Worm (Caenorhabditis elegans) whole organism, L4 larva: Measurements from ENCODE around the gene lgc-20.

Source experiments
- F10B5.3 ChIP-seq: sonication (generic microtip); optimal IDR thresholded peaks from 2 replicates; lab custom pipeline; 2016; ENCODE audit warnings: mild to moderate bottlenecking, missing genetic modification characterization, missing compliant biosample characterization
- F26F4.8 ChIP-seq: fragments of 200-800 bp; sonication (Bioruptor generic); conservative IDR thresholded peaks from 2 replicates; pipeline ENCODE4 v1.3.6; 2022; ENCODE audit warnings: missing genetic modification characterization, missing compliant biosample characterization
- F49E8.2 ChIP-seq: sonication (generic microtip); optimal IDR thresholded peaks from 2 replicates; lab custom pipeline; 2016; ENCODE audit warnings: missing compliant biosample characterization, mild to moderate bottlenecking, missing genetic modification characterization, borderline replicate concordance
- Y5F2A.4 ChIP-seq: fragments of 200-800 bp; sonication (Bioruptor generic); optimal IDR thresholded peaks from 2 replicates; lab custom pipeline; 2018; ENCODE audit warnings: mild to moderate bottlenecking, missing genetic modification characterization, missing compliant biosample characterization
- ZK546.5 ChIP-seq, 2 experiments: sonication (generic microtip); optimal IDR thresholded peaks; 2 replicates each; lab custom pipeline; 2017; ENCODE audit warnings: missing biosample characterization in 2 of 2, missing genetic modification characterization in 2 of 2
- aha-1 ChIP-seq: fragments of 150-350 bp; peaks from one replicate; lab custom pipeline; 2014; ENCODE audit warnings: missing biosample characterization, missing genetic modification characterization
- attf-4 ChIP-seq: sonication (generic microtip); optimal IDR thresholded peaks from 3 replicates; lab custom pipeline; 2017; ENCODE audit warnings: missing biosample characterization, missing genetic modification characterization
- ces-1 ChIP-seq: fragments of 150-350 bp; sonication (generic microtip); optimal IDR thresholded peaks from 4 replicates; lab custom pipeline; 2014; ENCODE audit warnings: missing biosample characterization, missing genetic modification reagents, missing genetic modification characterization
- cey-2 ChIP-seq: sonication (generic microtip); optimal IDR thresholded peaks from 3 replicates; lab custom pipeline; 2017; ENCODE audit warnings: missing genetic modification characterization, mild to moderate bottlenecking, missing compliant biosample characterization, antibody characterized with exemption, borderline replicate concordance; ENCODE audit not compliant: insufficient read depth
- daf-12 ChIP-seq: fragments of 150-350 bp; optimal IDR thresholded peaks from 2 replicates; lab custom pipeline; 2014; ENCODE audit warnings: missing biosample characterization, missing genetic modification reagents, missing genetic modification characterization
- daf-19 ChIP-seq: fragments of 200-800 bp; sonication (Bioruptor generic); conservative IDR thresholded peaks from 2 replicates; pipeline ENCODE4 v1.3.6; 2022; ENCODE audit warnings: missing genetic modification characterization, missing compliant biosample characterization
- daf-8 ChIP-seq: fragments of 200-800 bp; sonication (Bioruptor generic); IDR thresholded peaks from 2 replicates; pipeline ENCODE4 v1.3.6; 2022; ENCODE audit warnings: missing genetic modification characterization, missing compliant biosample characterization
- dmd-9 ChIP-seq: fragments of 200-800 bp; sonication (Bioruptor generic); IDR thresholded peaks from 2 replicates; pipeline ENCODE4 v1.3.6; 2022; ENCODE audit warnings: missing genetic modification reagents, missing genetic modification characterization, missing compliant biosample characterization
- egl-43 ChIP-seq: fragments of 200-800 bp; sonication (Bioruptor generic); IDR thresholded peaks from 2 replicates; pipeline ENCODE4 v1.3.6; 2022; ENCODE audit warnings: missing genetic modification reagents, missing genetic modification characterization, missing compliant biosample characterization
- gei-8 ChIP-seq: fragments of 200-800 bp; sonication (Bioruptor generic); optimal IDR thresholded peaks from 2 replicates; lab custom pipeline; 2018; ENCODE audit warnings: mild to moderate bottlenecking, missing genetic modification characterization, missing compliant biosample characterization
- hlh-11 ChIP-seq: fragments of 200-800 bp; sonication (Bioruptor generic); optimal IDR thresholded peaks from 2 replicates; lab custom pipeline; 2018; ENCODE audit warnings: mild to moderate bottlenecking, missing genetic modification characterization, missing compliant biosample characterization
- hmg-1.1 ChIP-seq: fragments of 200-800 bp; sonication (Bioruptor generic); IDR thresholded peaks from 2 replicates; pipeline ENCODE4 v1.3.6; 2022; ENCODE audit warnings: missing genetic modification reagents, missing genetic modification characterization, missing compliant biosample characterization
- lin-13 ChIP-seq: fragments of 150-350 bp; optimal IDR thresholded peaks from 2 replicates; lab custom pipeline; 2014; ENCODE audit warnings: missing biosample characterization, missing genetic modification reagents, missing genetic modification characterization
- lin-29 ChIP-seq: fragments of 200-800 bp; sonication (Bioruptor generic); IDR thresholded peaks from 2 replicates; pipeline ENCODE4 v1.3.6; 2022; ENCODE audit warnings: missing genetic modification reagents, missing genetic modification characterization, missing compliant biosample characterization
- madf-9 ChIP-seq: fragments of 200-800 bp; sonication (Bioruptor generic); conservative IDR thresholded peaks from 2 replicates; pipeline ENCODE4 v1.3.6; 2022; ENCODE audit warnings: missing genetic modification reagents, missing genetic modification characterization, missing compliant biosample characterization
- mdt-29 ChIP-seq: fragments of 200-800 bp; sonication (Bioruptor generic); IDR thresholded peaks from 2 replicates; pipeline ENCODE4 v1.3.6; 2022; ENCODE audit warnings: missing genetic modification reagents, missing genetic modification characterization, missing compliant biosample characterization
- mep-1 ChIP-seq: fragments of 150-350 bp; sonication (generic microtip); optimal IDR thresholded peaks from 3 replicates; lab custom pipeline; 2014; ENCODE audit warnings: missing biosample characterization, missing genetic modification characterization
- mes-2 ChIP-seq: sonication (generic microtip); optimal IDR thresholded peaks from 2 replicates; lab custom pipeline; 2016; ENCODE audit warnings: missing genotype, mild to moderate bottlenecking, missing genetic modification characterization, missing compliant biosample characterization; ENCODE audit not compliant: poor library complexity, severe bottlenecking
- mxl-3 ChIP-seq: fragments of 200-800 bp; sonication (Bioruptor generic); optimal IDR thresholded peaks from 2 replicates; lab custom pipeline; 2018; ENCODE audit warnings: mild to moderate bottlenecking, missing genetic modification characterization, missing compliant biosample characterization
- nhr-10 ChIP-seq: fragments of 150-350 bp; optimal IDR thresholded peaks from 2 replicates; lab custom pipeline; 2014; ENCODE audit warnings: missing biosample characterization, missing genetic modification characterization
- nhr-28 ChIP-seq: fragments of 150-350 bp; optimal IDR thresholded peaks from 2 replicates; lab custom pipeline; 2014; ENCODE audit warnings: missing biosample characterization, missing genetic modification characterization
- nhr-41 ChIP-seq: fragments of 200-800 bp; sonication (Bioruptor generic); IDR thresholded peaks from 2 replicates; pipeline ENCODE4 v1.3.6; 2022; ENCODE audit warnings: missing genetic modification reagents, missing genetic modification characterization, missing compliant biosample characterization
- nhr-48 ChIP-seq: sonication (generic microtip); optimal IDR thresholded peaks from 2 replicates; lab custom pipeline; 2016; ENCODE audit warnings: mild to moderate bottlenecking, missing genetic modification characterization, missing compliant biosample characterization
- nhr-77 ChIP-seq: fragments of 150-350 bp; optimal IDR thresholded peaks from 2 replicates; lab custom pipeline; 2014; ENCODE audit warnings: missing biosample characterization, missing genetic modification characterization
- pha-4 ChIP-seq, 2 experiments: fragments of 150-350 bp in 1 of 2; fragments of 200-800 bp in 1 of 2; sonication (Bioruptor generic) in 1 of 2; IDR thresholded peaks in 1 of 2; optimal IDR thresholded peaks in 1 of 2; 2 replicates each; pipeline versions ENCODE4 v1.3.6 to Lab custom; 2014 to 2022; ENCODE audit warnings: missing genetic modification characterization in 2 of 2, missing genetic modification reagents in 2 of 2, missing biosample characterization in 1 of 2, missing compliant biosample characterization in 1 of 2
- php-3 ChIP-seq: fragments of 200-800 bp; sonication (Bioruptor generic); IDR thresholded peaks from 2 replicates; pipeline ENCODE4 v1.3.6; 2022; ENCODE audit warnings: missing genetic modification reagents, missing genetic modification characterization, missing compliant biosample characterization
- pqm-1 ChIP-seq: sonication (generic microtip); optimal IDR thresholded peaks from 2 replicates; lab custom pipeline; 2017; ENCODE audit warnings: missing biosample characterization, missing genetic modification characterization
- rbr-2 ChIP-seq: sonication (generic microtip); optimal IDR thresholded peaks from 2 replicates; lab custom pipeline; 2016; ENCODE audit warnings: missing genotype, missing genetic modification characterization, missing compliant biosample characterization
- sdz-12 ChIP-seq: fragments of 200-800 bp; sonication (Bioruptor generic); optimal IDR thresholded peaks from 2 replicates; lab custom pipeline; 2018; ENCODE audit warnings: mild to moderate bottlenecking, missing genetic modification characterization, missing compliant biosample characterization
- set-16 ChIP-seq: fragments of 200-800 bp; sonication (Bioruptor generic); IDR thresholded peaks from 2 replicates; pipeline ENCODE4 v1.3.6; 2022; ENCODE audit warnings: missing genetic modification reagents, missing genetic modification characterization, missing compliant biosample characterization
- tag-97 ChIP-seq: fragments of 200-800 bp; sonication (Bioruptor generic); IDR thresholded peaks from 2 replicates; pipeline ENCODE4 v1.3.6; 2022; ENCODE audit warnings: missing genetic modification characterization, missing compliant biosample characterization
- tra-1 ChIP-seq: fragments of 200-800 bp; sonication (Bioruptor generic); IDR thresholded peaks from 2 replicates; pipeline ENCODE4 v1.3.6; 2022; ENCODE audit warnings: missing genetic modification reagents, missing genetic modification characterization, missing compliant biosample characterization
- zfp-2 ChIP-seq: sonication (generic microtip); optimal IDR thresholded peaks from 2 replicates; lab custom pipeline; 2016; ENCODE audit warnings: mild to moderate bottlenecking, missing genetic modification characterization, missing compliant biosample characterization
- zfp-3 ChIP-seq: fragments of 200-800 bp; sonication (Bioruptor generic); conservative IDR thresholded peaks from 2 replicates; pipeline ENCODE4 v1.3.6; 2022; ENCODE audit warnings: missing genetic modification reagents, missing genetic modification characterization, missing compliant biosample characterization
- ztf-11 ChIP-seq: fragments of 150-350 bp; optimal IDR thresholded peaks from 2 replicates; lab custom pipeline; 2014; ENCODE audit warnings: missing biosample characterization, missing genetic modification characterization

The lgc-20 gene

DNA sequence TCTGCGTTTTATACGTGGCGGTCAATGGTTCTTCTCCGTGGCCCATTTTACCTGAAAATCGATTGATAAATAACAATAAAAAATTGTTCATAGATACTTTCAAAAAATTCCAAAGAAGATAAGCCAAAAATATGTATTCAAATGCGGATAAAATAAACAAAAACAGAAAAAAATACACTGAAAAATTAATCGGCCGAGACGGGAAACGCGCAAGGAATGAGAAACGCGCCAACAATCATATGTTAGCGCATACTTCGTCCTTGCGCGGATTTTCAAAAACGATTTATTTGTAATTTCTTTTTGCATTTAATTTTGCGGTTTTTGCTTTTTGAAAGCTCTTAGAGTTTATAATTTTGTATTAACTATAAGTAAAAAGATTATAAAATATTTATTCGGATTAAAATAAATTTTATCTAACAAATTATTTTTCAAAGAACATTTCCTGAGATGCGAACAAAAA lies 2.2 kb upstream of the lgc-20 start, which contains the start of gene nduf-11 (continued):
- TF ChIP-seq tag-97 (no peak), zfp-3 (GFP tag; lab: Robert Waterston, UW) (peak; percentile 58; the same call in 1 of the 2 replicates), daf-8 (GFP tag; lab: Robert Waterston, UW) (no peak), dmd-9 (GFP tag; lab: Robert Waterston, UW) (no peak), pqm-1 (tag; lab: Kevin White, UChicago) (no peak), Y5F2A.4 (GFP tag; lab: Kevin White, UChicago) (no peak), daf-19 (GFP tag; lab: Robert Waterston, UW) (no peak), set-16 (GFP tag; lab: Robert Waterston, UW) (no peak), lin-29 (GFP tag; lab: Robert Waterston, UW) (0 out of 2 replicates have a peak, but pooled peaks have one; percentile 41), gei-8 (GFP tag; lab: Kevin White, UChicago) (no peak), madf-9 (GFP tag; lab: Robert Waterston, UW) (no peak), mep-1 (tag; lab: Kevin White, UChicago) (peak; percentile 89), nhr-77 (tag; lab: Kevin White, UChicago) (peak; percentile 76), F26F4.8 (no peak), daf-12 (tag; lab: Kevin White, UChicago) (no peak), cey-2 (tag; lab: Kevin White, UChicago) (no peak), nhr-41 (GFP tag; lab: Robert Waterston, UW) (no peak), mes-2 (tag; lab: Kevin White, UChicago) (peak; percentile 86), php-3 (GFP tag; lab: Robert Waterston, UW) (no peak), tra-1 (no peak), nhr-48 (tag; lab: Kevin White, UChicago) (peak; percentile 51), hmg-1.1 (peak; percentile 61), ZK546.5 (tag; optimal IDR thresholded peaks at IDR 0.05; lab: Kevin White, UChicago) (no peak), hlh-11 (tag; lab: Kevin White, UChicago) (peak; percentile 78), ztf-11 (tag; lab: Kevin White, UChicago) (no peak), mxl-3 (GFP tag; lab: Kevin White, UChicago) (no peak), mdt-29 (GFP tag; lab: Robert Waterston, UW) (peak; percentile 29; the same call in 1 of the 2 replicates), attf-4 (tag; lab: Kevin White, UChicago) (no peak), ces-1 (GFP tag; lab: Kevin White, UChicago) (no peak), zfp-2 (tag; lab: Kevin White, UChicago) (no peak), pha-4 (GFP tag; IDR thresholded peaks at IDR 0.05; lab: Robert Waterston, UW) (peak; percentile 77; the same call in 1 of the 2 replicates), pha-4 (tag; optimal IDR thresholded peaks at IDR 0.05; lab: Kevin White, UChicago) (peak; percentile 64), F49E8.2 (tag; lab: Kevin White, UChicago) (peak; percentile 41), rbr-2 (peak; percentile 77), lin-13 (GFP tag; lab: Kevin White, UChicago) (peak; percentile 53), F10B5.3 (tag; lab: Kevin White, UChicago) (peak; percentile 49), nhr-10 (no peak)

DNA sequence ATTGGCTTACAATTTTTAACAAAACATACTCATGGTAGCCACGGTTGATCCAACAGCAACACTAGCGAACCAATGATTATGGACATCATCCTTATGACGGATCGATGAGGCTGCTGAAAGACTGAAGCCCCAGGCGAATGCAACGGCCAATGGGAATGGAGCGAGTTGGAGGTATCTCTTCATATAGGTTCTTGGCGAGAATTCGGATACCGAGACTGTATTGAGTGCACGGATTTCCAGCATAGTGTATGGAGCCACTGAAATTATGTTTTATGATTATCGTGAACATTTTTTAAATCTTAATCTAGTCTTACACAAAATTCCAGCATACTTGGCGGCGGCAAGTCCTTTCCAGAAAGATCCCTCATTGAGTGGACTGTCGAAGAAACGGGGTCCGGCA lies 1.1 kb upstream of the lgc-20 start:
- TF ChIP-seq sdz-12 (GFP tag; lab: Kevin White, UChicago) (no peak), php-3 (GFP tag; lab: Robert Waterston, UW) (no peak), egl-43 (GFP tag; lab: Robert Waterston, UW) (no peak), aha-1 (peak; percentile 91), nhr-28 (no peak)
- TF ChIP-seq, all 104 proteins: peak for 1
